Worm (Caenorhabditis elegans) whole organism, early embryonic: ENCODE data around the gene fbxa-127.

ENCODE experiments used
- B0310.2 ChIP-seq: sonication (generic microtip); optimal IDR thresholded peaks from 2 replicates; lab custom pipeline; 2016; ENCODE audit warnings: mild to moderate bottlenecking, missing genetic modification characterization, missing compliant biosample characterization
- ama-1 ChIP-seq: fragments of 150-350 bp; optimal IDR thresholded peaks from 2 replicates; lab custom pipeline; 2014
- ceh-13 ChIP-seq: fragments of 200-800 bp; sonication (Bioruptor generic); optimal IDR thresholded peaks from 2 replicates; lab custom pipeline; 2018; ENCODE audit warnings: mild to moderate bottlenecking, missing genetic modification characterization, missing compliant biosample characterization
- ceh-36 ChIP-seq: sonication (generic microtip); optimal IDR thresholded peaks from 2 replicates; lab custom pipeline; 2016; ENCODE audit warnings: missing genetic modification characterization, inconsistent platforms, missing compliant biosample characterization
- ets-7 ChIP-seq: sonication (generic microtip); optimal IDR thresholded peaks from 2 replicates; lab custom pipeline; 2016; ENCODE audit warnings: missing genotype, missing genetic modification characterization, missing compliant biosample characterization
- flt-1 ChIP-seq: fragments of 200-800 bp; sonication (Bioruptor generic); IDR thresholded peaks from 2 replicates; pipeline ENCODE4 v1.3.6; 2022; ENCODE audit warnings: missing genetic modification characterization, missing compliant biosample characterization
- hmbx-1 ChIP-seq: sonication (generic microtip); optimal IDR thresholded peaks from 2 replicates; lab custom pipeline; 2016; ENCODE audit warnings: mild to moderate bottlenecking, missing genetic modification characterization, missing compliant biosample characterization
- hmg-4 ChIP-seq: fragments of 200-800 bp; sonication (Bioruptor generic); optimal IDR thresholded peaks from 2 replicates; lab custom pipeline; 2018; ENCODE audit warnings: mild to moderate bottlenecking, missing genetic modification characterization, missing compliant biosample characterization
- hnd-1 ChIP-seq: sonication (generic microtip); optimal IDR thresholded peaks from 2 replicates; lab custom pipeline; 2016; ENCODE audit warnings: missing genetic modification characterization, missing compliant biosample characterization
- pes-1 ChIP-seq: fragments of 200-800 bp; sonication (Bioruptor generic); IDR thresholded peaks from 2 replicates; pipeline ENCODE4 v1.3.6; 2022; ENCODE audit warnings: missing genetic modification reagents, missing genetic modification characterization, missing compliant biosample characterization
- sea-1 ChIP-seq: fragments of 200-800 bp; sonication (Bioruptor generic); conservative IDR thresholded peaks from 2 replicates; pipeline ENCODE4 v1.3.6; 2022; ENCODE audit warnings: missing genetic modification characterization, missing compliant biosample characterization
- tbx-11 ChIP-seq: fragments of 200-800 bp; sonication (Bioruptor generic); IDR thresholded peaks from 2 replicates; pipeline ENCODE4 v1.3.6; 2022; ENCODE audit warnings: missing genetic modification characterization, missing compliant biosample characterization
- tbx-37 ChIP-seq: fragments of 200-800 bp; sonication (Bioruptor generic); conservative IDR thresholded peaks from 2 replicates; pipeline ENCODE4 v1.3.6; 2022; ENCODE audit warnings: missing genetic modification reagents, missing genetic modification characterization, missing compliant biosample characterization
- tra-4 ChIP-seq: sonication (generic microtip); optimal IDR thresholded peaks from 2 replicates; lab custom pipeline; 2017; ENCODE audit warnings: missing genetic modification characterization, missing compliant biosample characterization

Gene fbxa-127

DNA sequence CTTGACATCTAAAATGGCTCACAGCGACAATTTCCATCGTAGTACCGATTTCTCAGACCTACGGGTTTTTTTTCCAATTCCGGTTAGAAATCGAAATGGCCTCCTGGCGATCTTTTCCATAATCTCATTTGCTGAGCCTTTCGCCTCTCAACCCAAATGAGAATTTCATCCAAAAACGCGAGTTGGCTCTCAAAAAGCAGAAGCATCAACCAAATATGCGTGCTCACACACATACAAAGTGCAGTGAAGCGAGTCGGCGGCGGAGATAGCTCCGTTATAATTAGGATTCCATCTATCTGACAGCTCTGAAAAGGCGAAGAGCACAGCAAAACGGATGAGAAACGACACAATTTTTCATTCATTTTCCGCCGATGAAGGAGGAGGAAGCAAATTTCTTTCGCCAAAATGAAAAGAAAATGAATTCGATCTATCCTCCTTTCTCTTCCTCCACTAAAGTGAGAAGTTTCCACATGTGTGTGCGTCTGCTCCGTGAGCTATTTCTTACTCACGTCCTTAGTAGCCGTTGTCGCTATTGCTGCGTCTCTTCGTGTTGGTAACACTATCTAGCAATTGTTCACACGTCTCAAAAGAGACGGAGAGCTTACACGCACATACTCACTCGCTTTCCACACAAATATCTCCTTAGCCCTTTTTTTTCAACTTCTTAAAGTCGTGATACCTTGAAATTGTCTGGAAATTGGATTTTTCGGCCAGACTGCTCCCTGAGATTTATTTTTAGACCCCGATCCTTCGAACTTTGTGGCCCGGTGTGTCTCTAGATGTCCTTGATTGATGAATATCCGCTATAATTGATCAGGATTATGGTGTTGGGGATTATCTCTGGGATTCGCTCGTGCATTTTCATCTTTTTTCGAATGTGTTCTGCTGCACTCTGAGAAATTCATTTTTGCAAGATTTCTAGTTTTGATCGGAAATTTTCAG is 23.8 kb downstream of the fbxa-127 start:
- TF ChIP-seq pes-1 (no peak), ama-1 (lab: Kevin White, UChicago) (no peak), hnd-1 (tag; lab: Kevin White, UChicago) (no peak), sea-1 (no peak), ceh-36 (tag; lab: Kevin White, UChicago) (no peak), tbx-11 (no peak)

DNA sequence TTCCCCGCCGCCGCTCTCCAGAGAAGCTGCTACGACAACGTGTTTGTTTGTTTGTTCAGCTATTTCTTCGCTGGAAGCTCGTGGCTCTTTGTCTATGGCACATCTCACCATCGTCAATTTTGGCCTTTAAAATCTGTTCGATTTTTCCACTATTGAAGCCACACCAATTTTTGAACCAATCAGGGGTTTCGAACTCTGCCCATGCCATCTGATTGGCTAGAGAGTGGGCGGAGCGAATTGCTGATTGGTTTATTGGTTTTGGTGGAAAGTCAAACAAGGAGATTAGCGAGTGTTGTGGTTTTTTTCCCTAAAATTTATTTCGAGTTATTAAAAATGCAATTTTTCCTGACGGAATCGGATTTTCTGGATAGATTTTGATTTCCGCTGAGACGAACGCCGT is 27.6 kb downstream of the fbxa-127 start:
- TF ChIP-seq ama-1 (lab: Kevin White, UChicago) = no peak

DNA sequence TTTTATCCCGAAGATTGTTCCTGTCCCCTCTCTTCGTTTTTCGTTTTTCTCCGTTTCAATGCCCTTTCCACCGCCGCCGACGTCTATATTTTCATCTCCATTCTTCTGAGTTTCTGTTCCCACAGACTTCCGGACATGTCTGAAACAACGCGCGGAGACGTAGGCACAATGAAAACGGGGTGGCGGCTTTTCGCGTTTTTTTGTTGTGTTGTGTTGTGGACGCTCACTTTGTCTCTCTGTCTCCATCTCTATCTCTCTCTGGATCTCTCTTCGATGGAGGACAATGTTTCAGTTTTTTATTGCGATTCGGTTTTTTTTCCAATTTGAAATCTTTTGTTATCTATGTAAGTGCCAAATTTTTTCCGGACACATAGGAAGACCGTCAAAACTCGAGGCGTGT is 31.4 kb downstream of the fbxa-127 start:
- no peak for TF ChIP-seq ceh-13 (GFP tag; lab: Kevin White, UChicago)
- no peak for TF ChIP-seq sea-1
- no peak for TF ChIP-seq pes-1

DNA sequence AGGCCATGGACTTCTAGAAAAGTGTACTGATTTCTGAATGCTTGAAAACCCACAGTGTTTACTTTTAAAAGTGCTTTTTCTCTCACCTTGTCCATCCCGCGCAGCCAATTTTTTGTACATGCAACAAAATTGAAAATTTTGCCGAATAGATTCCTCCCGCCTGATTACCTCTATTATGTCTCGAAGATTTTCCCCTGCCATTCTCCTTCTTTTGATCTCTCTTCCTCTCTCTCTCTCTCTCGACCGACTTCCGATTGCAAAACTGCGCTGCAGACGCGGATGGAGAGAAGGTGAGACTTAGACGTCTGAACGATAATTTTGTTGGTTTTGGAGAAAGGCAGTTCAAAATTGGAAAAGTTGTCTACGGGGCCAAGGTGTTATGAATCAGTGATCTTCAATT is 45.9 kb downstream of the fbxa-127 start:
- TF ChIP-seq tbx-11 (no peak), ceh-13 (GFP tag; lab: Kevin White, UChicago) (no peak), hnd-1 (tag; lab: Kevin White, UChicago) (no peak)

DNA sequence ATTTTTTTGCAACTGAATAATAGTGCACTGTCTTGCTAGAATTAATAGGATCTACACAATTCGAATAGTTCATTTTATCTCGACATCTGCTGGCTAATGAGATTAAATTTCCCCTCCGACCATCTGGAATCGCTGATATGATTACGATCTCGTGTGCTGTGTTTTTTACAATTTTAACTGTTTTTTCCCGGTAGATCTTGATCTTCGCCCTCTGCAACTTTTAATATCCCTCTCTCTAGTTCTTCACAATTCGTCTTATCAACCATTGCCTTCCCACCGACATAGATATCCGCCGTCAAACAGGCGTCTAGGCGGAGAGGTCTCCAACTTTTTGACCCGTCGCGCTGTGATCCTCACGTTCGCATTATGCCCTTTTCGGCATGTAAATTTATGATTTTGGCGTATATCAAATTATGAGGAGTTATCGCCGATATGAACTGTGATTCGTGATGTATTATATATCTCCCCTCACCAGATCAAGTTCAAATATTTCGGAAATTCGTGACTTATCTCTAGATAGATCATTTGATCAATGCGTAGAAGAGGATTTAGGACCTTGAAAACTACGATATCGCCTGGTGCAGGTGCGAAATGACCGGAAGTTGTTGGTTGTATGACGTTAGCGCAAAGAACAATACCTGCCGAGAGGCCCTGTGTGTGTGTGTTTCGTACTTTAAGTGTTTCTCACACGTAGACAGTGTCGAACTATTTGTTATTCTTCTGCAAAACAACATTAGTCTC is 50.2 kb downstream of the fbxa-127 start:
- TF ChIP-seq tbx-11 (no peak), hmbx-1 (tag; lab: Kevin White, UChicago) (no peak)

DNA sequence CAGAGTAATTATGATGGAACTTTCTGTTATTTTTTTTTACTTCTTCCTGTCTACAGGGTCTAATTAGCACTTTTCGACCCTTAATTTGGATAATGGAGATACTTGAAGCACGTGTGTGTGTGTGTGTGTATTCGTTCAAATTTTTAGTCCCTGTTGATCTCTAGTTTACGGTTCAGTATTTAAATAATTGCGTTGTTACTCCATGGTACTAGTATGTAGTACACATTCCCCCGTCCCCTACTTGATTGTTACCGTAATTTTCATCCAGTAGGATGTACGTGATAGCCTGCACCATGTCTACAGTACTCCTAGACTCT is 50.7 kb downstream of the fbxa-127 start:
- TF ChIP-seq ets-7 (no peak), pes-1 (no peak), ceh-36 (tag; lab: Kevin White, UChicago) (no peak), ama-1 (lab: Kevin White, UChicago) (no peak), flt-1 (no peak), hmg-4 (GFP tag; lab: Kevin White, UChicago) (no peak), B0310.2 (tag; lab: Kevin White, UChicago) (no peak), tra-4 (tag; lab: Kevin White, UChicago) (no peak), hmbx-1 (tag; lab: Kevin White, UChicago) (no peak), tbx-37 (GFP tag; lab: Robert Waterston, UW) (no peak)
